Fruit fly (Drosophila melanogaster) whole organism, wandering third instar larva: ENCODE measurements around the gene Naa80.
A peak's percentile ranks its signal among the peaks of the same experiment; 100 is the strongest.

ENCODE experiments used
- Abd-B ChIP-seq: fragments of >200 bp; optimal IDR thresholded peaks from 2 replicates; lab custom pipeline; 2017; ENCODE audit warnings: missing biosample characterization, missing genetic modification characterization
- CG32264 ChIP-seq: fragments of 200-800 bp; sonication (Bioruptor generic); optimal IDR thresholded peaks from 2 replicates; lab custom pipeline; 2016; ENCODE audit warnings: missing biosample characterization, missing genetic modification characterization
- CG9705 ChIP-seq: fragments of 200-800 bp; sonication (Bioruptor generic); optimal IDR thresholded peaks from 2 replicates; lab custom pipeline; 2018; ENCODE audit warnings: missing biosample characterization, mild to moderate bottlenecking, missing genetic modification characterization
- CrebA ChIP-seq: fragments of 200-800 bp; sonication (Bioruptor generic); optimal IDR thresholded peaks from 2 replicates; lab custom pipeline; 2016; ENCODE audit warnings: missing biosample characterization, mild to moderate bottlenecking, missing genetic modification characterization, borderline replicate concordance
- Dfd ChIP-seq: fragments of >200 bp; optimal IDR thresholded peaks from 2 replicates; lab custom pipeline; 2017; ENCODE audit warnings: missing biosample characterization, missing genetic modification characterization
- GATAd ChIP-seq: sonication (Bioruptor generic); optimal IDR thresholded peaks from 2 replicates; lab custom pipeline; 2016; ENCODE audit warnings: missing biosample characterization, missing genetic modification characterization
- Hnf4 ChIP-seq: fragments of 200-800 bp; sonication (Bioruptor generic); optimal IDR thresholded peaks from 2 replicates; lab custom pipeline; 2016; ENCODE audit warnings: missing biosample characterization, mild to moderate bottlenecking, missing genetic modification characterization
- Hr78 ChIP-seq: fragments of >200 bp; optimal IDR thresholded peaks from 2 replicates; lab custom pipeline; 2017; ENCODE audit warnings: missing biosample characterization, missing genetic modification characterization
- Hr83 ChIP-seq: fragments of 200-300 bp; sonication (Bioruptor generic); optimal IDR thresholded peaks from 2 replicates; lab custom pipeline; 2016; ENCODE audit warnings: missing biosample characterization, mild to moderate bottlenecking, missing genetic modification characterization, moderate library complexity; ENCODE audit not compliant: poor library complexity, severe bottlenecking
- Jra ChIP-seq: sonication (Bioruptor generic); optimal IDR thresholded peaks from 2 replicates; lab custom pipeline; 2016; ENCODE audit warnings: missing biosample characterization, missing genetic modification characterization
- Mio ChIP-seq: sonication (Bioruptor generic); optimal IDR thresholded peaks from 2 replicates; lab custom pipeline; 2016; ENCODE audit warnings: missing biosample characterization, missing genetic modification characterization
- Myc ChIP-seq: fragments of >200 bp; optimal IDR thresholded peaks from 2 replicates; lab custom pipeline; 2017
- N ChIP-seq: fragments of >200 bp; optimal IDR thresholded peaks from 2 replicates; lab custom pipeline; 2018; ENCODE audit warnings: missing biosample characterization, missing external identifiers, missing genetic modification characterization
- OdsH ChIP-seq: fragments of 200-800 bp; sonication (Bioruptor generic); optimal IDR thresholded peaks from 2 replicates; lab custom pipeline; 2016; ENCODE audit warnings: missing biosample characterization, mild to moderate bottlenecking, missing genetic modification characterization
- Rel ChIP-seq, 2 experiments: fragments of 200-800 bp; sonication (Bioruptor generic) in 1 of 2; optimal IDR thresholded peaks; 2 replicates in 1 of 2; 3 replicates in 1 of 2; lab custom pipeline; 2016 to 2019; ENCODE audit warnings: mild to moderate bottlenecking in 2 of 2, missing biosample characterization in 2 of 2, missing genetic modification characterization in 2 of 2, moderate library complexity in 1 of 2
- Sp1 ChIP-seq: fragments of 200-800 bp; sonication (Bioruptor generic); optimal IDR thresholded peaks from 3 replicates; lab custom pipeline; 2019; ENCODE audit warnings: missing biosample characterization, mild to moderate bottlenecking, missing genetic modification characterization, moderate library complexity
- Vsx2 ChIP-seq: fragments of 200-300, 225-300 bp; sonication (Bioruptor generic); optimal IDR thresholded peaks from 2 replicates; lab custom pipeline; 2018; ENCODE audit warnings: missing biosample characterization, missing genetic modification characterization; ENCODE audit not compliant: partially characterized antibody
- br ChIP-seq: fragments of 200-800 bp; sonication (Bioruptor generic); optimal IDR thresholded peaks from 2 replicates; lab custom pipeline; 2016; ENCODE audit warnings: missing biosample characterization, missing genetic modification characterization
- brk ChIP-seq: fragments of 200-800 bp; sonication (Bioruptor generic); optimal IDR thresholded peaks from 2 replicates; lab custom pipeline; 2016; ENCODE audit warnings: missing biosample characterization, mild to moderate bottlenecking, missing genetic modification characterization
- dmrt93B ChIP-seq: fragments of 200-800 bp; sonication (Bioruptor generic); optimal IDR thresholded peaks from 2 replicates; lab custom pipeline; 2018; ENCODE audit warnings: missing biosample characterization, mild to moderate bottlenecking, missing genetic modification characterization
- dsf ChIP-seq: sonication (Bioruptor generic); optimal IDR thresholded peaks from 2 replicates; lab custom pipeline; 2016; ENCODE audit warnings: missing biosample characterization, missing genetic modification characterization, borderline replicate concordance
- ey ChIP-seq: fragments of 200-800 bp; sonication (Bioruptor generic); optimal IDR thresholded peaks from 2 replicates; lab custom pipeline; 2016; ENCODE audit warnings: missing biosample characterization, missing genetic modification characterization
- foxo ChIP-seq, 2 experiments: fragments of 200-800 bp; sonication (Bioruptor generic); optimal IDR thresholded peaks; 2 replicates in 1 of 2; 3 replicates in 1 of 2; lab custom pipeline; 2016 to 2017; ENCODE audit warnings: missing biosample characterization in 2 of 2, missing genetic modification characterization in 2 of 2
- jim ChIP-seq: fragments of 175-275, 200-325 bp; sonication (Bioruptor generic); optimal IDR thresholded peaks from 2 replicates; lab custom pipeline; 2016; ENCODE audit warnings: missing biosample characterization, mild to moderate bottlenecking, missing genetic modification characterization
- lola ChIP-seq: fragments of >200 bp; optimal IDR thresholded peaks from 2 replicates; lab custom pipeline; 2017; ENCODE audit warnings: missing biosample characterization, missing genetic modification characterization
- pan ChIP-seq: fragments of >200 bp; optimal IDR thresholded peaks from 2 replicates; lab custom pipeline; 2017
- rgr ChIP-seq: fragments of 200-800 bp; sonication (Bioruptor generic); optimal IDR thresholded peaks from 3 replicates; lab custom pipeline; 2016; ENCODE audit warnings: missing biosample characterization, mild to moderate bottlenecking, missing genetic modification characterization
- sv ChIP-seq: fragments of 200-800 bp; sonication (Bioruptor generic); optimal IDR thresholded peaks from 3 replicates; lab custom pipeline; 2016; ENCODE audit warnings: missing biosample characterization, missing genetic modification characterization
- tai ChIP-seq: sonication (Bioruptor generic); optimal IDR thresholded peaks from 2 replicates; lab custom pipeline; 2016; ENCODE audit warnings: missing biosample characterization, missing genetic modification characterization
- usp ChIP-seq: fragments of >200 bp; optimal IDR thresholded peaks from 2 replicates; lab custom pipeline; 2017; ENCODE audit warnings: missing biosample characterization, missing genetic modification characterization

Gene Naa80

DNA sequence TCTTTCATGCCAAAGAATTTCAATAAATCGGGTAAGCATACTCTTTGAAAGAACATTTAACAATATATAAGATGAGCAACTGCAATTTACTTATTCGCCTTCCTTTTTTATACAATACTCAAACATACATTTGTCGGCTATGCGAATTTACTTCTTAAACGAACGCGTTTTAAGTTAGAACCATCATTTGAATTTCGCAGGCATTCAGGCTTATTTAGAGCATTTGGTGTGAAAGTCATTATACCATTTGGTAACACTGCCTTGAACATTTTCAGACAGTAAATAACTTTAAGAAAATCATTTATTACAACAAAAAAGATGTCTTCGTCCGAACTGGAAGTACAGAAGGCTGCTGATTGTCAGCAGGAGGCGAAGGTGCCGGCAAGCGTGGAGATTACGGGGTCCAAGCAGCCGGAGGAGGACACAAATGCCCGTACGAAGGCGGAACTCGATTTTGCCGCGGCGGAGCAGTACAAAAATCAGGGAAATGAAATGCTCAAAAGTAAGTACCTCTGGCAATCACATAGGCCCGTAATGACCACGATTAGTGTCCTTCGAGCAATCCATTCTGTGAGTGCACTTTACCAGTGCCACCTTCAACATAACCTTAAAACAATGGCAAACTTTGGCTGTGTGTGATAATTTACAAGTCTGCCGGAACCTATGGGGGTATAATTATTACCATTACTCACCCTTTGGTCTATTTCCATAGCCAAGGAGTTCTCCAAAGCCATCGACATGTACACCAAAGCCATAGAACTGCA is 19.6 kb upstream of the Naa80 start:
- TF ChIP-seq dsf (GFP tag; lab: Kevin White, UChicago) (no peak), Hr78 (GFP tag; lab: Kevin White, UChicago) (no peak), tai (GFP tag; lab: Kevin White, UChicago) (no peak), pan (lab: Kevin White, UChicago) (no peak), CG9705 (GFP tag; lab: Kevin White, UChicago) (no peak), rgr (no peak), Jra (GFP tag; lab: Kevin White, UChicago) (no peak), Myc (no peak), Rel (GFP tag; optimal IDR thresholded peaks at IDR 0.05; lab: Kevin White, UChicago) (no peak), Rel (tag; optimal IDR thresholded peaks at IDR 0.05; lab: Kevin White, UChicago) (no peak), Dfd (GFP tag; lab: Kevin White, UChicago) (no peak), sv (GFP tag; lab: Kevin White, UChicago) (no peak), brk (no peak), foxo (GFP tag; optimal IDR thresholded peaks at IDR 0.05; lab: Kevin White, UChicago) (no peak)

DNA sequence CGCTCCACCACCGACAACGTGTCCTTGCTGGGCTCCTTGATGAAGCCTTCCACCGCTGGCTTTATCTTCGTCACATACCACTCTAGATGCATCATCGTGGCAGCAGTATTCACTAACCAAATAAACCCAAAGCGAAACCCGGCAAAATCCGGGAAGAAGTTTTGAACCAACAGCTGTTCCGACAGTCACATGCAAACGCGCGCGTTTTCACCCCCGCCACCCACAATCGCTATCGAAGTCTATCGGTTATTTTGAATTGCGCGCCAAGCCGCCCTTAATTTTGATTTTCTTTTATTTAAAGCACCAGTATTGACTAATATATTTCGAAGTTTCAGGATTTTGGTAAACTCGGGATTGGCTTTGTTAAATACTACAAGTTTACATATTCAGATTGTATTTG is 13.1 kb upstream of the Naa80 start, which contains the start of gene Tti1:
Tti1 (minus strand) TSS at position 200 of the 400 bp plus-strand sequence.
- TF ChIP-seq ey, result no peak
- no peak for TF ChIP-seq GATAd
- TF ChIP-seq Myc, result no peak
- no peak for TF ChIP-seq Hnf4 (GFP tag; lab: Kevin White, UChicago)
- TF ChIP-seq Mio (GFP tag; lab: Kevin White, UChicago), result no peak
- no peak for TF ChIP-seq rgr
- TF ChIP-seq usp (GFP tag; lab: Kevin White, UChicago), result no peak
- TF ChIP-seq br (GFP tag; lab: Kevin White, UChicago), result no peak
- no peak for TF ChIP-seq pan (lab: Kevin White, UChicago)
- no peak for TF ChIP-seq brk
- TF ChIP-seq jim (GFP tag; lab: Kevin White, UChicago), result no peak
- no peak for TF ChIP-seq lola (GFP tag; lab: Kevin White, UChicago)
- no peak for TF ChIP-seq CG32264
- no peak for TF ChIP-seq dsf (GFP tag; lab: Kevin White, UChicago)
- no peak for TF ChIP-seq CrebA (GFP tag; lab: Kevin White, UChicago)
- TF ChIP-seq Rel (GFP tag; optimal IDR thresholded peaks at IDR 0.05; lab: Kevin White, UChicago), result no peak
- TF ChIP-seq Rel (tag; optimal IDR thresholded peaks at IDR 0.05; lab: Kevin White, UChicago), result no peak
- no peak for TF ChIP-seq Vsx2
- no peak for TF ChIP-seq Abd-B (GFP tag; lab: Kevin White, UChicago)

DNA sequence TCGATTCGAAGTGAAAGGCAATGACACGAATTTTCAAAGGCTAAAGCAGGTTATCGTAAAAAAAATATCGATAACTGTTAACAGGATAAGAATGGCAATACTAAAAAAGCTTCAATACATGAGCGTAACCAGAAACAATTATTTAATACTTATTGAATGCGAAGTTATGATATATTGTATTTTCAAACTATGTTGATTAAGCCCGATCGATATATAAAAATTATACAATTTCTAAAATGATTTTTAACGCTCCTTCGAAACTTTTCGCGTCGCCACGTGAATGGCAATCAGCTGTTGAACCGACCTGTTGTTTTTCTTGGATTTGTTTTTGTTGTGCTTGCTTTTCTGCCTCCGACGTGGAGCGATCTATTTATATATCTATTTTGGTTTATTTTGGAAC is 11.4 kb upstream of the Naa80 start, which contains the start of the genes Alg12 and Rpt3R:
Alg12 (plus strand) TSS at position 305 of the 400 bp plus-strand sequence.
Rpt3R (minus strand) TSS at position 324 of the 400 bp plus-strand sequence.
- TF ChIP-seq Myc, result peak; percentile 8
- TF ChIP-seq OdsH (GFP tag; lab: Kevin White, UChicago), result no peak
- TF ChIP-seq, all 38 proteins: peak for 1

DNA sequence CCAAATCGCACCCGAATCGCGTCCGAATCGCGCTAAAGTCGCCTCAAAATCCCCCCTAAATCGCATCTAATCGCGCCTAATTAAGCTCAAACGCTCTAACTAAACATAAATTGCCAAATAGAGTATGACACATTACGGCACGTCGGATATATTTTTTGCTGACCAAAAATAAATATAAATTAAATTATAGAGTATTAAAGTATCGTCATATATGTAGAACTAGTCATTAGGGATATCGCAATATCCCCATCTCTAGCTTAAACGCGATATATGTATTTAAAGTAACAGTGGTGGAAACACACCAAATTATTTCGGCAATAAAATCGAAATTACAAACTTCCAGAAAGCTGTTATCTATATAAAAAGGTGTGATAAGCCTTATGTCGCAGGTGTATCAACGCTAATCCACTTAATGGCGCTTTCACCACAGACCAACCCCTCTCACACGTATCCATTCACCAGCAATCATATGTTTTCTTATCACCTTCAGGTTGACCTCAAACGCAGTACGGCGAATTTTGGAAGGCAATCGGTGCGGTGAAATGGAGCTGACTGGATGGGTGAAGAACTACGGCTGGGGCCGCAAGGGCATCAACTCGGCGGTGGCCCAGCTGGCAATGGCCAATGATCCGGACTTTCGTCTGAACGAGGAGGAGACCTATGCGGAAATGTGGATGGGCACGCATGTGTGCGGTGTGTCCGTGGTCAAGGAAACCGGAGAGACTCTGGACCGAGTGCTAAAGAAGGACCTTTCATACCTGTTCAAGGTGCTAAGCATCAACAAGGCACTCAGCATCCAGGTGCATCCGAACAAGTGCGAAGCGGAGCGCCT is 8.1 kb upstream of the Naa80 start, which contains the start of gene Mpi:
Mpi (plus strand) TSS at position 263 of the 832 bp plus-strand sequence.
- peak; percentile 79 for TF ChIP-seq Myc
- peak; percentile 20 for TF ChIP-seq OdsH (GFP tag; lab: Kevin White, UChicago)
- TF ChIP-seq CG32264, result no peak

DNA sequence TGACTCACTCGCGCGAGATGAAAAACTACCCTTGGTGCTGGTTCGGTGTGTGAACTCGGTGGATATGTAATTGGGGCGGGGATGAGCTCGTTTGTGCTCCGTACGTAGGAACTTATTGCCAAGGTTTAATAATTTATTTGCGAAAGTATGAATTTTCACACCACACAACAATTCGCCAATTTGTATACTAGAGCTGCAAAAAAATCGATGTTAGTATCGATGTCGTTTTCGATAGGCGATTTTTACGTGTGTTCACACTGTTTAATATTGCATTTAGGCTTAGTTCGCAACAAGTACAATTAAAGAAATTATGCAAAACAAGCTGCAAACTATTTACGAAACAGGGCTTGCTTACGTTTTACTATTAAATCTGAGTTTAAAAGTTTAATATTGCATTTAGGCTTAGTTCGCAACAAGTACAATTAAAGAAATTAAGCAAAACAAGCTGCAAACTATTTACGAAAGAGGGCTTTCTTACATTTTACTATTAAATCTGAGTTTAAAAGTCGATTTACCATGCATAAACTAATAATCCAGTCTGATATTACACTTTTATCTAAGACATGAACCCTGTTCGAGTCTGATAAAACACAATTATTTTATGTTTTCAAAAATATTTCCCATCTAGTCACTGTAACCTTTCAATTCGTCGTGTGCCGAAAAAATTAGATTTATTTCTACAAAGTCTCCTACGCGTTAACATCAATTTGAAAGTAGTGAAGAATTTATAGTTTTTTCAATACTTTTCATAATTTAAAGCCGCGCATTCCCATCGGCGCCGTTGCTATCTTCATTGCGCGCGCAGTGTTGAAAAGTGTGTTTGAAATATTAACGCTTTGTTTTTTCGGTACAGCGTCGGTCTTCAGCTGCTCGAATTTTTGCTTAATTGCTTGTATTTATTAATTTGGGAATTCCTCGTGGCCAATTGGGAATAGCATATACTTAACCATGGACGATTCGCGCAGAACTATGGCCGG is 4.4 kb upstream of the Naa80 start, which contains the start of the genes Snap24 and CG8478:
Snap24 (minus strand) TSS at position 196 of the 977 bp plus-strand sequence.
CG8478 (plus strand) TSS at position 696 of the 977 bp plus-strand sequence.
- TF ChIP-seq Mio (GFP tag; lab: Kevin White, UChicago) (no peak), CrebA (GFP tag; lab: Kevin White, UChicago) (no peak), Rel (GFP tag; optimal IDR thresholded peaks at IDR 0.05; lab: Kevin White, UChicago) (no peak), Rel (tag; optimal IDR thresholded peaks at IDR 0.05; lab: Kevin White, UChicago) (peak; percentile 31), rgr (no peak), N (GFP tag; lab: Kevin White, UChicago) (peak; percentile 8), dsf (GFP tag; lab: Kevin White, UChicago) (no peak), Dfd (GFP tag; lab: Kevin White, UChicago) (no peak), usp (GFP tag; lab: Kevin White, UChicago) (no peak), ey (no peak), br (GFP tag; lab: Kevin White, UChicago) (no peak), CG9705 (GFP tag; lab: Kevin White, UChicago) (no peak), brk (no peak), Hr83 (GFP tag; lab: Kevin White, UChicago) (no peak), Vsx2 (no peak), pan (lab: Kevin White, UChicago) (no peak), dmrt93B (GFP tag; lab: Kevin White, UChicago) (no peak), Sp1 (GFP tag; lab: Kevin White, UChicago) (no peak), Myc (peak; percentile 2), Abd-B (GFP tag; lab: Kevin White, UChicago) (no peak), Jra (GFP tag; lab: Kevin White, UChicago) (peak; percentile 64)
